Worm (Caenorhabditis elegans) whole organism, late embryonic: ENCODE results near the gene ZK616.61.

Source experiments
- F13H6.1 ChIP-seq: sonication (generic microtip); optimal IDR thresholded peaks from 2 replicates; lab custom pipeline; 2016; ENCODE audit warnings: missing genetic modification characterization, missing compliant biosample characterization
- ama-1 ChIP-seq: fragments of 150-350 bp; optimal IDR thresholded peaks from 2 replicates; lab custom pipeline; 2014
- dve-1 ChIP-seq: sonication (generic microtip); optimal IDR thresholded peaks from 2 replicates; lab custom pipeline; 2017; ENCODE audit warnings: antibody characterized with exemption, mild to moderate bottlenecking, missing genetic modification characterization, missing compliant biosample characterization
- fkh-10 ChIP-seq: fragments of 150-350 bp; optimal IDR thresholded peaks from 2 replicates; lab custom pipeline; 2014; ENCODE audit warnings: missing biosample characterization, missing genetic modification reagents, missing genetic modification characterization
- fkh-6 ChIP-seq: sonication (generic microtip); optimal IDR thresholded peaks from 2 replicates; lab custom pipeline; 2016; ENCODE audit warnings: missing genetic modification characterization, missing compliant biosample characterization
- hlh-6 ChIP-seq: sonication (generic microtip); optimal IDR thresholded peaks from 2 replicates; lab custom pipeline; 2016; ENCODE audit warnings: missing genotype, missing genetic modification characterization, missing compliant biosample characterization
- lin-11 ChIP-seq: fragments of 200-800 bp; sonication (Bioruptor generic); optimal IDR thresholded peaks from 2 replicates; lab custom pipeline; 2018; ENCODE audit warnings: mild to moderate bottlenecking, missing genetic modification characterization, missing compliant biosample characterization
- pqm-1 ChIP-seq: sonication (generic microtip); optimal IDR thresholded peaks from 2 replicates; lab custom pipeline; 2016; ENCODE audit warnings: missing genetic modification characterization, missing compliant biosample characterization
- sox-4 ChIP-seq: sonication (generic microtip); optimal IDR thresholded peaks from 2 replicates; lab custom pipeline; 2017; ENCODE audit warnings: mild to moderate bottlenecking, missing genetic modification characterization, inconsistent platforms, missing compliant biosample characterization
- tbx-7 ChIP-seq: sonication (generic microtip); optimal IDR thresholded peaks from 2 replicates; lab custom pipeline; 2016; ENCODE audit warnings: missing genotype, missing genetic modification characterization, missing compliant biosample characterization

ce11 chrIV:5377062-5377461 is 28.4 kb upstream of the ZK616.61 start, which contains the start of gene elo-5:
- TF ChIP-seq ama-1 (lab: Kevin White, UChicago), result no peak
- TF ChIP-seq pqm-1 (tag; lab: Kevin White, UChicago), result no peak
- TF ChIP-seq sox-4 (tag; lab: Kevin White, UChicago), result no peak
- no peak for TF ChIP-seq fkh-6 (tag; lab: Kevin White, UChicago)
- no peak for TF ChIP-seq dve-1 (tag; lab: Kevin White, UChicago)
- no peak for TF ChIP-seq hlh-6 (tag; lab: Kevin White, UChicago)
- TF ChIP-seq F13H6.1 (tag; lab: Kevin White, UChicago), result no peak
- TF ChIP-seq fkh-10, result no peak
- TF ChIP-seq tbx-7 (tag; lab: Kevin White, UChicago), result no peak
- no peak for TF ChIP-seq lin-11 (tag; lab: Kevin White, UChicago)
